Fruit fly (Drosophila melanogaster) whole organism, embryonic: ENCODE measurements around the gene CG15916.

Experiments used
- BEAF-32 ChIP-seq: fragments of 200-800 bp; sonication (Bioruptor generic); optimal IDR thresholded peaks from 3 replicates; lab custom pipeline; 2017; ENCODE audit warnings: missing biosample characterization, missing genetic modification characterization, mild to moderate bottlenecking, moderate library complexity, missing genetic modification reagents
- CG1024 ChIP-seq: fragments of 200-800 bp; sonication (Bioruptor generic); IDR thresholded peaks from 2 replicates; pipeline ENCODE4 v1.3.6; 2022; ENCODE audit warnings: missing biosample characterization, missing genetic modification characterization
- CG10979 ChIP-seq: fragments of 200-800 bp; sonication (Bioruptor generic); optimal IDR thresholded peaks from 2 replicates; lab custom pipeline; 2018; ENCODE audit warnings: missing biosample characterization, mild to moderate bottlenecking, missing genetic modification characterization, moderate library complexity
- CG11093 ChIP-seq: fragments of 200-800 bp; sonication (Bioruptor generic); IDR thresholded peaks from 3 replicates; pipeline ENCODE4 v1.3.6; 2022; ENCODE audit warnings: missing biosample characterization, missing genetic modification characterization
- CG12391 ChIP-seq: fragments of 200-800 bp; sonication (Bioruptor generic); optimal IDR thresholded peaks from 3 replicates; lab custom pipeline; 2018; ENCODE audit warnings: missing biosample characterization, mild to moderate bottlenecking, missing genetic modification characterization, moderate library complexity
- CG14710 ChIP-seq: fragments of 200-800 bp; sonication (Bioruptor generic); optimal IDR thresholded peaks from 3 replicates; lab custom pipeline; 2019; ENCODE audit warnings: missing biosample characterization, mild to moderate bottlenecking, missing genetic modification characterization, moderate library complexity
- CG1529 ChIP-seq: fragments of 200-800 bp; sonication (Bioruptor generic); optimal IDR thresholded peaks from 3 replicates; lab custom pipeline; 2018; ENCODE audit warnings: missing biosample characterization, missing genetic modification characterization
- CG15514 ChIP-seq: fragments of 200-800 bp; sonication (Bioruptor generic); optimal IDR thresholded peaks from 3 replicates; lab custom pipeline; 2017; ENCODE audit warnings: missing biosample characterization, missing genetic modification characterization, mild to moderate bottlenecking, moderate library complexity, missing genetic modification reagents
- CG1603 ChIP-seq: fragments of 200-800 bp; sonication (Bioruptor generic); optimal IDR thresholded peaks from 2 replicates; lab custom pipeline; 2019; ENCODE audit warnings: missing biosample characterization, mild to moderate bottlenecking, missing genetic modification characterization, moderate library complexity
- CG17361 ChIP-seq: fragments of 200-800 bp; sonication (Bioruptor generic); IDR thresholded peaks from 3 replicates; pipeline ENCODE4 v1.3.6; 2022; ENCODE audit warnings: missing biosample characterization, missing genetic modification characterization
- CG17802 ChIP-seq: fragments of 200-800 bp; sonication (Bioruptor generic); optimal IDR thresholded peaks from 2 replicates; lab custom pipeline; 2018; ENCODE audit warnings: missing biosample characterization, mild to moderate bottlenecking, missing genetic modification characterization, moderate library complexity
- CG2875 ChIP-seq: fragments of 200-800 bp; sonication (Bioruptor generic); optimal IDR thresholded peaks from 2 replicates; lab custom pipeline; 2017; ENCODE audit warnings: missing biosample characterization, mild to moderate bottlenecking, missing genetic modification characterization, missing genetic modification reagents
- CG30020 ChIP-seq: fragments of 200-800 bp; optimal IDR thresholded peaks from 2 replicates; lab custom pipeline; 2019; ENCODE audit warnings: missing biosample characterization, mild to moderate bottlenecking, missing genetic modification characterization, moderate library complexity
- CG34422 ChIP-seq: fragments of 200-800 bp; sonication (Bioruptor generic); IDR thresholded peaks from 3 replicates; pipeline ENCODE4 v1.3.6; 2022; ENCODE audit warnings: missing biosample characterization, missing genetic modification characterization
- CG4617 ChIP-seq: fragments of 200-800 bp; sonication (Bioruptor generic); optimal IDR thresholded peaks from 3 replicates; lab custom pipeline; 2016; ENCODE audit warnings: missing biosample characterization, missing genetic modification characterization, borderline replicate concordance
- CG7357 ChIP-seq: fragments of 200-800 bp; sonication (Bioruptor generic); IDR thresholded peaks from 3 replicates; pipeline ENCODE4 v1.3.6; 2022; ENCODE audit warnings: missing biosample characterization, missing genetic modification characterization
- CG9797 ChIP-seq: fragments of 200-800 bp; sonication (Bioruptor generic); optimal IDR thresholded peaks from 3 replicates; lab custom pipeline; 2018; ENCODE audit warnings: missing biosample characterization, mild to moderate bottlenecking, missing genetic modification characterization
- Dfd ChIP-seq, 2 experiments: fragments of >200 bp; optimal IDR thresholded peaks; 2 replicates each; lab custom pipeline; 2017; ENCODE audit warnings: missing biosample characterization in 2 of 2, missing genetic modification characterization in 2 of 2
- Dll ChIP-seq: fragments of 200-800 bp; sonication (Bioruptor generic); IDR thresholded peaks from 4 replicates; pipeline ENCODE4 v1.3.6; 2022; ENCODE audit warnings: missing biosample characterization, missing genetic modification characterization; ENCODE audit not compliant: partially characterized antibody
- Dref ChIP-seq: fragments of 200-800 bp; sonication (Bioruptor generic); IDR thresholded peaks from 2 replicates; pipeline ENCODE4 v1.3.6; 2022; ENCODE audit warnings: missing biosample characterization, missing genetic modification characterization
- Eip74EF ChIP-seq, 2 experiments: fragments of 200-800 bp in 1 of 2; fragments of >200 bp in 1 of 2; sonication (Bioruptor generic) in 1 of 2; optimal IDR thresholded peaks; 2 replicates each; lab custom pipeline; 2017 to 2019; ENCODE audit warnings: missing biosample characterization in 2 of 2, missing genetic modification characterization in 2 of 2, mild to moderate bottlenecking in 1 of 2, moderate library complexity in 1 of 2
- H2.0 ChIP-seq: fragments of 200-800 bp; sonication (Bioruptor generic); IDR thresholded peaks from 2 replicates; pipeline ENCODE4 v1.3.6; 2022; ENCODE audit warnings: missing biosample characterization, missing genetic modification characterization
- MBD-R2 ChIP-seq: fragments of 200-800 bp; sonication (Bioruptor generic); IDR thresholded peaks from 2 replicates; pipeline ENCODE4 v1.3.6; 2022; ENCODE audit warnings: missing biosample characterization, missing genetic modification characterization
- MESR4 ChIP-seq: fragments of 200-800 bp; sonication (Bioruptor generic); optimal IDR thresholded peaks from 2 replicates; lab custom pipeline; 2018; ENCODE audit warnings: missing biosample characterization, mild to moderate bottlenecking, missing genetic modification characterization, moderate library complexity
- Med ChIP-seq: fragments of 200-800 bp; sonication (Bioruptor generic); peaks from one replicate; lab custom pipeline; 2016; ENCODE audit warnings: missing biosample characterization, missing genetic modification characterization, mild to moderate bottlenecking, inconsistent platforms, moderate library complexity
- Nf-YB ChIP-seq: fragments of 200-800 bp; sonication (Bioruptor generic); optimal IDR thresholded peaks from 3 replicates; lab custom pipeline; 2019; ENCODE audit warnings: missing biosample characterization, mild to moderate bottlenecking, missing genetic modification characterization, moderate library complexity
- Pdp1 ChIP-seq, 2 experiments: fragments of 200-800 bp; sonication (Bioruptor generic); optimal IDR thresholded peaks; 3 replicates each; lab custom pipeline; 2016; ENCODE audit warnings: missing biosample characterization in 2 of 2, missing genetic modification characterization in 2 of 2, mild to moderate bottlenecking in 1 of 2, moderate library complexity in 1 of 2
- TFAM ChIP-seq: fragments of 200-800 bp; sonication (Bioruptor generic); optimal IDR thresholded peaks from 2 replicates; lab custom pipeline; 2017; ENCODE audit warnings: missing biosample characterization, missing genetic modification characterization, inconsistent platforms
- gfzf ChIP-seq: fragments of 200-800 bp; sonication (Bioruptor generic); optimal IDR thresholded peaks from 2 replicates; lab custom pipeline; 2016; ENCODE audit warnings: missing biosample characterization, mild to moderate bottlenecking, missing genetic modification characterization, moderate library complexity
- gro ChIP-seq: fragments of 200-800 bp; sonication (Bioruptor generic); optimal IDR thresholded peaks from 2 replicates; lab custom pipeline; 2016; ENCODE audit warnings: missing biosample characterization, missing genetic modification characterization
- her ChIP-seq: fragments of 200-800 bp; sonication (Bioruptor generic); optimal IDR thresholded peaks from 2 replicates; lab custom pipeline; 2016; ENCODE audit warnings: missing biosample characterization, missing genetic modification characterization
- inv ChIP-seq: fragments of 200-800 bp; sonication (Bioruptor generic); IDR thresholded peaks from 2 replicates; pipeline ENCODE4 v1.3.6; 2022; ENCODE audit warnings: missing biosample characterization, missing genetic modification characterization; ENCODE audit not compliant: partially characterized antibody
- lola ChIP-seq, 3 experiments: fragments of >200 bp in 2 of 3; fragments of 200-800 bp in 1 of 3; sonication (Bioruptor generic) in 1 of 3; optimal IDR thresholded peaks; 2 replicates each; lab custom pipeline; 2017 to 2019; ENCODE audit warnings: missing biosample characterization in 3 of 3, missing genetic modification characterization in 3 of 3, mild to moderate bottlenecking in 1 of 3, moderate library complexity in 1 of 3
- nerfin-1 ChIP-seq: fragments of 200-800 bp; sonication (Bioruptor generic); optimal IDR thresholded peaks from 3 replicates; lab custom pipeline; 2019; ENCODE audit warnings: missing biosample characterization, mild to moderate bottlenecking, missing genetic modification characterization, moderate library complexity
- nmo ChIP-seq: fragments of 200-800 bp; sonication (Bioruptor generic); optimal IDR thresholded peaks from 2 replicates; lab custom pipeline; 2018; ENCODE audit warnings: missing biosample characterization, mild to moderate bottlenecking, missing genetic modification characterization, moderate library complexity
- otp ChIP-seq: fragments of 200-800 bp; sonication (Bioruptor generic); IDR thresholded peaks from 3 replicates; pipeline ENCODE4, ENCODE4 v1.3.6; 2022; ENCODE audit warnings: missing biosample characterization, missing genetic modification characterization
- p53 ChIP-seq: fragments of 200-800 bp; sonication (Bioruptor generic); optimal IDR thresholded peaks from 2 replicates; lab custom pipeline; 2016; ENCODE audit warnings: missing biosample characterization, missing genetic modification characterization
- peb ChIP-seq: fragments of 200-800 bp; sonication (Bioruptor generic); IDR thresholded peaks from 2 replicates; pipeline ENCODE4 v1.3.6; 2022; ENCODE audit warnings: missing biosample characterization, missing genetic modification characterization
- pfk ChIP-seq: fragments of 200-800 bp; sonication (Bioruptor generic); optimal IDR thresholded peaks from 2 replicates; lab custom pipeline; 2018; ENCODE audit warnings: missing biosample characterization, mild to moderate bottlenecking, missing genetic modification characterization, moderate library complexity
- psq ChIP-seq: fragments of 200-800 bp; sonication (Bioruptor generic); optimal IDR thresholded peaks from 2 replicates; lab custom pipeline; 2017; ENCODE audit warnings: missing biosample characterization, missing genetic modification characterization
- pzg ChIP-seq: fragments of 200-800 bp; sonication (Bioruptor generic); optimal IDR thresholded peaks from 3 replicates; lab custom pipeline; 2018; ENCODE audit warnings: missing biosample characterization, mild to moderate bottlenecking, missing genetic modification characterization, moderate library complexity
- sens ChIP-seq: fragments of 200-800 bp; sonication (Bioruptor generic); peaks from one replicate; lab custom pipeline; 2016; ENCODE audit warnings: missing biosample characterization, missing genetic modification characterization
- seq ChIP-seq: fragments of 200-800 bp; sonication (Bioruptor generic); IDR thresholded peaks from 2 replicates; pipeline ENCODE4 v1.3.6; 2022; ENCODE audit warnings: missing biosample characterization, missing genetic modification characterization
- ssp ChIP-seq: fragments of 200-800 bp; sonication (Bioruptor generic); IDR thresholded peaks from 2 replicates; pipeline ENCODE4 v1.3.6; 2022; ENCODE audit warnings: missing biosample characterization, missing genetic modification characterization
- tap ChIP-seq: fragments of 200-800 bp; optimal IDR thresholded peaks from 3 replicates; lab custom pipeline; 2019; ENCODE audit warnings: missing biosample characterization, mild to moderate bottlenecking, missing genetic modification characterization, moderate library complexity

CG15916 gene

DNA sequence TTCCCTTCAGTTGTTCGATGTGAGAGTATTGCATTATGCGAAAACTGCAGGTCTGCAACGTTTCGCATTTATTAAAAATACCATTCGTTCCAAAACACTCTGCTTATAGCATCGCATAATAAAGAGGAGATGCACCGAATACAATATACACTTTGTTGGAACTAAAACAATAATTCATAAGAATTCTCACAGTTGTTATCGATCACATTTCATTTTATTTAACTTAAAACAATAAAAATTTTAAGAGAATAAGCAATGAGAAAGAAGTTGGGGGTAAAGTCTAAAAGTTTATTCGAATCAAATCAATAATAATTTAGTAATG lies 43.8 kb downstream of the CG15916 start (continued):
- no peak for TF ChIP-seq seq (GFP tag; lab: Robert Waterston, UW)
- TF ChIP-seq H2.0 (GFP tag; lab: Robert Waterston, UW) = no peak
- no peak for TF ChIP-seq tap (tag; lab: Kevin White, UChicago)
- TF ChIP-seq Dref (GFP tag; lab: Robert Waterston, UW) = 0 out of 2 replicates have a peak, but pooled peaks have one; percentile 36
- peak; percentile 89 for TF ChIP-seq CG1024 (GFP tag; lab: Robert Waterston, UW)
- TF ChIP-seq gro (GFP tag; lab: Kevin White, UChicago) = no peak
- TF ChIP-seq CG1603 = peak; percentile 97
- no peak for TF ChIP-seq peb (GFP tag; lab: Robert Waterston, UW)
- TF ChIP-seq p53 (GFP tag; lab: Kevin White, UChicago) = no peak
- TF ChIP-seq sens = peak; percentile 49
- TF ChIP-seq pfk = peak; percentile 84
- peak; percentile 84 for TF ChIP-seq CG7357 (GFP tag; lab: Robert Waterston, UW)
- TF ChIP-seq CG30020 = peak; percentile 94
- TF ChIP-seq Med = peak; percentile 62
- peak; percentile 88 for TF ChIP-seq CG17802 (tag; lab: Kevin White, UChicago)
- no peak for TF ChIP-seq CG1529
- no peak for TF ChIP-seq TFAM
- TF ChIP-seq CG12391 (tag; lab: Kevin White, UChicago) = no peak
- TF ChIP-seq ssp (GFP tag; lab: Robert Waterston, UW) = peak; percentile 94
- no peak for TF ChIP-seq psq (GFP tag; lab: Kevin White, UChicago)
- TF ChIP-seq, all 482 proteins: peak for 18

DNA sequence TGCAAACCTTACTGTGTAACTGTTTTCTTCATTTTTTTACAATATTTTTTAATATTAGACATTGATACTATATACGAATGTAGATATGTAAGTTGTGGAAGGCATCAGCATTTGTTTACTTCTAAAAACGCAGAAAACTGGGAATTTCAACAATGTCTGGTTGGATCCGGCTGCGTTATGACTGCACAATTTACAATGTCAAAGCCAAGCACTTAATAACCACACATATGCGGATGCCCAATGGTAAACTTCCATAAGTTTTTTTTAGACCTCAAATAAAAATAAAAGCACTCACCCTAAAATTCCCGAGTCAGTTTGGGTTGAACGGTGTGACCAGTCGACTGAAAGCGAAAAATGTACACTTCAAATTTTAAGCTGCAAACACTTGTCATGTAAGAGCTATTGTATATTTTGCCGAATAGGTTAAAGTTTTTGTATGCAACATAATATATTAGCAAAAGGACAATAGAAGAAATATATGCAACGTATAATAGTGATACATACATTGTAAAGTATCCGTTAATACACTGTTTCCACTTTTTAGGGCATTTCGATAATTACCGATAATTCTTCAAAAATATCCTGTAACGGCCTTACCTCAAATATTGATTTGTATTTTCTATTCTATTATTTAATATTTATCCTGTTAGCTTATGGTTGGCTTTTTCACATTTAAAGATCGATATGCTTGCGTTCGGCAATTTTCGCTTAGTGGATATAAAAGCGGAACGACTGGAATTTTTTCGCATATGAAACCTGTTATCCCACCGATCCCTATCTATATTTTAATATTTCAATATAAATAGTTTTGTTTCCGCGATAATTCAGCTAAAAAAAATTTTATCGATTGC lies 49.9 kb downstream of the CG15916 start, which contains the start of gene Stim:
Gene Stim, minus strand, starts transcription at position 347 of the 851 bp plus-strand sequence.
- TF ChIP-seq lola (GFP tag; optimal IDR thresholded peaks at IDR 0.05; lab: Kevin White, UChicago) (peak in 1 of 3 experiments; percentile 70), Dfd (GFP tag; optimal IDR thresholded peaks at IDR 0.05; lab: Kevin White, UChicago) (peak in 1 of 2 experiments; percentile 45), inv (GFP tag; lab: Robert Waterston, UW) (no peak), MBD-R2 (GFP tag; lab: Robert Waterston, UW) (peak; percentile 11; the same call in 1 of the 2 replicates), CG1603 (peak; percentile 70), sens (peak; percentile 1), CG11093 (no peak), CG7357 (GFP tag; lab: Robert Waterston, UW) (peak; percentile 89), MESR4 (peak; percentile 58), CG17361 (0 out of 3 replicates have a peak, but pooled peaks have one; percentile 35), CG10979 (tag; lab: Kevin White, UChicago) (peak; percentile 0), Eip74EF (GFP tag; optimal IDR thresholded peaks at IDR 0.05; lab: Kevin White, UChicago) (peak in 1 of 2 experiments; percentile 8), Dref (GFP tag; lab: Robert Waterston, UW) (peak; percentile 41; the same call in 1 of the 2 replicates), otp (no peak), CG34422 (no peak), Nf-YB (GFP tag; lab: Kevin White, UChicago) (no peak), nmo (peak; percentile 15), CG4617 (GFP tag; lab: Kevin White, UChicago) (peak; percentile 67), CG14710 (peak; percentile 23), gfzf (GFP tag; lab: Kevin White, UChicago) (peak; percentile 57), CG30020 (peak; percentile 95), nerfin-1 (tag; lab: Kevin White, UChicago) (peak; percentile 20), her (GFP tag; lab: Kevin White, UChicago) (peak; percentile 79), ssp (GFP tag; lab: Robert Waterston, UW) (peak; percentile 89), CG2875 (GFP tag; lab: Kevin White, UChicago) (no peak), Pdp1 (GFP tag; optimal IDR thresholded peaks at IDR 0.05; lab: Kevin White, UChicago) (peak in 1 of 2 experiments; percentile 21), BEAF-32 (peak; percentile 30), CG15514 (GFP tag; lab: Kevin White, UChicago) (peak; percentile 33), CG9797 (GFP tag; lab: Kevin White, UChicago) (peak; percentile 17), pzg (peak; percentile 42), CG17802 (tag; lab: Kevin White, UChicago) (peak; percentile 65), Dll (GFP tag; lab: Robert Waterston, UW) (no peak)
